Worm (Caenorhabditis elegans): ENCODE results near the gene sru-28.

- TF ChIP-seq fkh-10 (GFP tag; optimal IDR thresholded peaks at IDR 0.05) (no peak), egl-27 (tag; optimal IDR thresholded peaks at IDR 0.05) (no peak), lsy-12 (tag; optimal IDR thresholded peaks at IDR 0.05) (no peak), nfya-1 (tag; optimal IDR thresholded peaks at IDR 0.05; ENCODE audit: insufficient read depth) (no peak), aly-2 (tag; optimal IDR thresholded peaks at IDR 0.05) (no peak), ama-1 (optimal IDR thresholded peaks at IDR 0.05) (no peak), ceh-82 (tag; optimal IDR thresholded peaks at IDR 0.05) (no peak), nhr-237 (tag; optimal IDR thresholded peaks at IDR 0.05) (no peak), nhr-25 (tag; optimal IDR thresholded peaks at IDR 0.05) (no peak), jun-1 (tag; optimal IDR thresholded peaks at IDR 0.05) (no peak), eor-1 (tag; optimal IDR thresholded peaks at IDR 0.05) (no peak), snpc-4 (tag; optimal IDR thresholded peaks at IDR 0.05) (no peak)
Observed at ce11 chrV:1553004-1553403, 46.9 kb downstream of the sru-28 start, which contains the start of gene srsx-8.
